Worm (Caenorhabditis elegans) whole organism, midembryonic: Measurements from ENCODE around the gene nhr-201.

ENCODE experiments used
- T22C8.4 ChIP-seq: fragments of 200-800 bp; sonication (Bioruptor generic); IDR thresholded peaks from 2 replicates; pipeline ENCODE4 v1.3.6; 2022; ENCODE audit warnings: missing genetic modification characterization, missing compliant biosample characterization
- cog-1 ChIP-seq: sonication (generic microtip); optimal IDR thresholded peaks from 2 replicates; lab custom pipeline; 2016; ENCODE audit warnings: missing genetic modification characterization, missing compliant biosample characterization
- flt-1 ChIP-seq: fragments of 200-800 bp; sonication (Bioruptor generic); IDR thresholded peaks from 2 replicates; pipeline ENCODE4 v1.3.6; 2022; ENCODE audit warnings: missing genetic modification characterization, missing compliant biosample characterization
- klf-2 ChIP-seq: fragments of 200-800 bp; sonication (Bioruptor generic); conservative IDR thresholded peaks from 2 replicates; pipeline ENCODE4 v1.3.6; 2022; ENCODE audit warnings: missing genetic modification reagents, missing genetic modification characterization, missing compliant biosample characterization
- med-1 ChIP-seq: sonication (generic microtip); optimal IDR thresholded peaks from 2 replicates; lab custom pipeline; 2017; ENCODE audit warnings: missing genetic modification characterization, mild to moderate bottlenecking, missing compliant biosample characterization, antibody characterized with exemption, missing genetic modification reagents; ENCODE audit not compliant: insufficient read depth
- ref-1 ChIP-seq: fragments of 200-800 bp; sonication (Bioruptor generic); conservative IDR thresholded peaks from 2 replicates; pipeline ENCODE4 v1.3.6; 2022; ENCODE audit warnings: missing genetic modification reagents, missing genetic modification characterization, missing compliant biosample characterization
- tab-1 ChIP-seq: fragments of 200-800 bp; sonication (Bioruptor generic); IDR thresholded peaks from 2 replicates; pipeline ENCODE4 v1.3.6; 2022; ENCODE audit warnings: missing genetic modification characterization, missing compliant biosample characterization
- ztf-23 ChIP-seq: fragments of 200-800 bp; sonication (Bioruptor generic); IDR thresholded peaks from 2 replicates; pipeline ENCODE4 v1.3.6; 2022; ENCODE audit warnings: missing genetic modification reagents, missing genetic modification characterization, missing compliant biosample characterization
- ztf-29 ChIP-seq: fragments of 200-800 bp; sonication (Bioruptor generic); IDR thresholded peaks from 2 replicates; pipeline ENCODE4 v1.3.6; 2022; ENCODE audit warnings: missing genetic modification reagents, missing genetic modification characterization, missing compliant biosample characterization

DNA sequence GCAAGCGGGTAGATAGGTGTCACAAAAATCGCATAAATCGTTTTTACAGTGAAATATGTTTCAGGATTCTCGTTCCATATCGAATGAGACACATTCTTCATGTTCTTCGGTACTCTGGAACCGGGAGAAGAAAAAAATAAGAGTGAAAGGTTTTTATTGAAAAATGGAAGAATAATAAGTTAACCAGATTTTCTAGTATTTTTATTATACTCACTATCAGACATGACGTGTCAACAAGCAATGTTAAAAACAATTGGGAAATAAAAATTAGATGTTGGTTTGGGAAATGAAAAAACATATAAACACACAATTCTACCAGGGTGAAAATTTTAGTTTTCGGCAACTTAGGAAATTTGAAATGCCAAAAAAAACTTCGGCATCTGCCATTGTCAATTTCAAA, 47.8 kb downstream of the nhr-201 start, which contains the start of gene srh-37:
- TF ChIP-seq flt-1 (GFP tag; lab: Robert Waterston, UW) = no peak
- no peak for TF ChIP-seq ztf-29 (GFP tag; lab: Robert Waterston, UW)
- no peak for TF ChIP-seq med-1 (GFP tag; lab: Kevin White, UChicago)
- no peak for TF ChIP-seq ztf-23
- no peak for TF ChIP-seq T22C8.4 (GFP tag; lab: Robert Waterston, UW)
- TF ChIP-seq klf-2 (GFP tag; lab: Robert Waterston, UW) = no peak
- no peak for TF ChIP-seq cog-1 (tag; lab: Kevin White, UChicago)
- TF ChIP-seq tab-1 (GFP tag; lab: Robert Waterston, UW) = no peak
- TF ChIP-seq ref-1 = no peak
